Fruit fly (Drosophila melanogaster) whole organism, embryonic: ENCODE data around the gene cry.

Experiments
- Abd-B ChIP-seq: fragments of 200-800 bp; sonication (Bioruptor generic); optimal IDR thresholded peaks from 2 replicates; lab custom pipeline; 2018; ENCODE audit warnings: missing biosample characterization, mild to moderate bottlenecking, missing genetic modification characterization, moderate library complexity
- Awh ChIP-seq: fragments of 200-800 bp; sonication (Bioruptor generic); IDR thresholded peaks from 2 replicates; pipeline ENCODE4, ENCODE4 v1.3.6; 2022; ENCODE audit warnings: missing biosample characterization, missing genetic modification characterization
- CG10147 ChIP-seq: fragments of 200-800 bp; sonication (Bioruptor generic); optimal IDR thresholded peaks from 2 replicates; lab custom pipeline; 2019; ENCODE audit warnings: missing biosample characterization, mild to moderate bottlenecking, missing genetic modification characterization, moderate library complexity
- CG10209 ChIP-seq: fragments of 200-800 bp; sonication (Bioruptor generic); optimal IDR thresholded peaks from 3 replicates; lab custom pipeline; 2017; ENCODE audit warnings: missing biosample characterization, mild to moderate bottlenecking, missing genetic modification characterization, missing genetic modification reagents
- CG10654 ChIP-seq: fragments of 200-800 bp; sonication (Bioruptor generic); optimal IDR thresholded peaks from 2 replicates; lab custom pipeline; 2016; ENCODE audit warnings: missing biosample characterization, missing genetic modification characterization
- CG1233 ChIP-seq: fragments of 200-800 bp; sonication (Bioruptor generic); optimal IDR thresholded peaks from 4 replicates; lab custom pipeline; 2018; ENCODE audit warnings: missing biosample characterization, mild to moderate bottlenecking, missing genetic modification characterization
- CG12391 ChIP-seq: fragments of 200-800 bp; sonication (Bioruptor generic); optimal IDR thresholded peaks from 3 replicates; lab custom pipeline; 2018; ENCODE audit warnings: missing biosample characterization, mild to moderate bottlenecking, missing genetic modification characterization, moderate library complexity
- CG13424 ChIP-seq: fragments of 200-800 bp; sonication (Bioruptor generic); optimal IDR thresholded peaks from 2 replicates; lab custom pipeline; 2019; ENCODE audit warnings: missing biosample characterization, mild to moderate bottlenecking, missing genetic modification characterization, moderate library complexity
- CG14014 ChIP-seq: fragments of 200-800 bp; sonication (Bioruptor generic); IDR thresholded peaks from 2 replicates; pipeline ENCODE4 v1.3.6; 2022; ENCODE audit warnings: missing biosample characterization, missing genetic modification characterization
- CG14441 ChIP-seq: fragments of 200-800 bp; sonication (Bioruptor generic); IDR thresholded peaks from 2 replicates; pipeline ENCODE4 v1.3.6; 2022; ENCODE audit warnings: missing biosample characterization, missing genetic modification characterization
- CG14860 ChIP-seq: fragments of 200-800 bp; sonication (Bioruptor generic); IDR thresholded peaks from 3 replicates; pipeline ENCODE4 v1.3.6; 2022; ENCODE audit warnings: missing biosample characterization, missing genetic modification characterization; ENCODE audit not compliant: partially characterized antibody
- CG15011 ChIP-seq: fragments of 200-800 bp; sonication (Bioruptor generic); optimal IDR thresholded peaks from 3 replicates; lab custom pipeline; 2018; ENCODE audit warnings: missing biosample characterization, mild to moderate bottlenecking, missing genetic modification characterization
- CG15269 ChIP-seq: fragments of 200-800 bp; sonication (Bioruptor generic); optimal IDR thresholded peaks from 2 replicates; lab custom pipeline; 2018; ENCODE audit warnings: missing biosample characterization, mild to moderate bottlenecking, missing genetic modification characterization, moderate library complexity
- CG1529 ChIP-seq: fragments of 200-800 bp; sonication (Bioruptor generic); optimal IDR thresholded peaks from 3 replicates; lab custom pipeline; 2018; ENCODE audit warnings: missing biosample characterization, missing genetic modification characterization
- CG18599 ChIP-seq: fragments of 200-800 bp; sonication (Bioruptor generic); optimal IDR thresholded peaks from 3 replicates; lab custom pipeline; 2017; ENCODE audit warnings: missing biosample characterization, missing genetic modification characterization, mild to moderate bottlenecking, moderate library complexity, missing genetic modification reagents
- CG18619 ChIP-seq: fragments of 200-800 bp; sonication (Bioruptor generic); optimal IDR thresholded peaks from 3 replicates; lab custom pipeline; 2017; ENCODE audit warnings: missing biosample characterization, mild to moderate bottlenecking, missing genetic modification characterization
- CG18764 ChIP-seq: fragments of 200-800 bp; sonication (Bioruptor generic); optimal IDR thresholded peaks from 3 replicates; lab custom pipeline; 2016; ENCODE audit warnings: missing biosample characterization, missing genetic modification characterization
- CG30431 ChIP-seq: fragments of 200-800 bp; sonication (Bioruptor generic); optimal IDR thresholded peaks from 2 replicates; lab custom pipeline; 2017; ENCODE audit warnings: missing biosample characterization, missing genetic modification characterization
- CG3281 ChIP-seq: fragments of 200-800 bp; sonication (Bioruptor generic); optimal IDR thresholded peaks from 3 replicates; lab custom pipeline; 2017; ENCODE audit warnings: missing biosample characterization, mild to moderate bottlenecking, missing genetic modification characterization
- CG4360 ChIP-seq: fragments of 200-800 bp; sonication (Bioruptor generic); IDR thresholded peaks from 2 replicates; pipeline ENCODE4 v1.3.6; 2022; ENCODE audit warnings: missing biosample characterization, missing genetic modification characterization
- CG4820 ChIP-seq: fragments of 200-800 bp; sonication (Bioruptor generic); optimal IDR thresholded peaks from 3 replicates; lab custom pipeline; 2016; ENCODE audit warnings: missing biosample characterization, missing genetic modification characterization
- CG5245 ChIP-seq: fragments of 200-800 bp; sonication (Bioruptor generic); optimal IDR thresholded peaks from 3 replicates; lab custom pipeline; 2016; ENCODE audit warnings: missing biosample characterization, missing genetic modification characterization
- CG8359 ChIP-seq: fragments of 200-800 bp; sonication (Bioruptor generic); optimal IDR thresholded peaks from 2 replicates; lab custom pipeline; 2017; ENCODE audit warnings: missing biosample characterization, mild to moderate bottlenecking, missing genetic modification characterization, borderline replicate concordance
- CHES-1-like ChIP-seq: fragments of 200-800 bp; sonication (Bioruptor generic); optimal IDR thresholded peaks from 2 replicates; lab custom pipeline; 2016; ENCODE audit warnings: missing biosample characterization, missing genetic modification characterization
- D19A ChIP-seq: fragments of 200-800 bp; optimal IDR thresholded peaks from 3 replicates; lab custom pipeline; 2019; ENCODE audit warnings: missing biosample characterization, mild to moderate bottlenecking, missing genetic modification characterization, moderate library complexity
- Deaf1 ChIP-seq: fragments of 200-800 bp; optimal IDR thresholded peaks from 3 replicates; lab custom pipeline; 2019; ENCODE audit warnings: missing biosample characterization, mild to moderate bottlenecking, missing genetic modification characterization, moderate library complexity
- Eip74EF ChIP-seq, 2 experiments: fragments of 200-800 bp in 1 of 2; fragments of >200 bp in 1 of 2; sonication (Bioruptor generic) in 1 of 2; optimal IDR thresholded peaks; 2 replicates each; lab custom pipeline; 2017 to 2019; ENCODE audit warnings: missing biosample characterization in 2 of 2, missing genetic modification characterization in 2 of 2, mild to moderate bottlenecking in 1 of 2, moderate library complexity in 1 of 2
- GATAe ChIP-seq: fragments of 200-800 bp; sonication (Bioruptor generic); conservative IDR thresholded peaks from 2 replicates; pipeline ENCODE4 v1.3.6; 2022; ENCODE audit warnings: missing biosample characterization, missing genetic modification characterization
- H15 ChIP-seq: fragments of 200-800 bp; sonication (Bioruptor generic); IDR thresholded peaks from 3 replicates; pipeline ENCODE4 v1.3.6; 2022; ENCODE audit warnings: missing biosample characterization, missing genetic modification characterization
- HLH3B ChIP-seq: fragments of 200-800 bp; sonication (Bioruptor generic); IDR thresholded peaks from 2 replicates; pipeline ENCODE4 v1.3.6; 2022; ENCODE audit warnings: missing biosample characterization, missing genetic modification characterization
- Hr3 ChIP-seq: fragments of 200-800 bp; sonication (Bioruptor generic); optimal IDR thresholded peaks from 3 replicates; lab custom pipeline; 2016; ENCODE audit warnings: missing biosample characterization, missing genetic modification characterization
- Lim3 ChIP-seq: fragments of 200-800 bp; sonication (Bioruptor generic); IDR thresholded peaks from 2 replicates; pipeline ENCODE4 v1.3.6; 2022; ENCODE audit warnings: missing biosample characterization, missing genetic modification characterization
- MESR4 ChIP-seq: fragments of 200-800 bp; sonication (Bioruptor generic); optimal IDR thresholded peaks from 2 replicates; lab custom pipeline; 2018; ENCODE audit warnings: missing biosample characterization, mild to moderate bottlenecking, missing genetic modification characterization, moderate library complexity
- Max ChIP-seq: fragments of 200-800 bp; sonication (Bioruptor generic); optimal IDR thresholded peaks from 2 replicates; lab custom pipeline; 2016; ENCODE audit warnings: missing biosample characterization, mild to moderate bottlenecking, missing genetic modification characterization
- NC2α ChIP-seq: fragments of 200-800 bp; sonication (Bioruptor generic); optimal IDR thresholded peaks from 2 replicates; lab custom pipeline; 2016; ENCODE audit warnings: missing biosample characterization, missing genetic modification characterization
- Nf-YB ChIP-seq: fragments of 200-800 bp; sonication (Bioruptor generic); optimal IDR thresholded peaks from 3 replicates; lab custom pipeline; 2019; ENCODE audit warnings: missing biosample characterization, mild to moderate bottlenecking, missing genetic modification characterization, moderate library complexity
- Spps ChIP-seq: fragments of 200-800 bp; sonication (Bioruptor generic); optimal IDR thresholded peaks from 2 replicates; lab custom pipeline; 2018; ENCODE audit warnings: missing biosample characterization, mild to moderate bottlenecking, missing genetic modification characterization
- TFAM ChIP-seq: fragments of 200-800 bp; sonication (Bioruptor generic); optimal IDR thresholded peaks from 2 replicates; lab custom pipeline; 2017; ENCODE audit warnings: missing biosample characterization, missing genetic modification characterization, inconsistent platforms
- chn ChIP-seq: fragments of 200-800 bp; sonication (Bioruptor generic); optimal IDR thresholded peaks from 2 replicates; lab custom pipeline; 2016; ENCODE audit warnings: missing biosample characterization, missing genetic modification characterization
- cwo ChIP-seq: fragments of 200-800 bp; sonication (Bioruptor generic); optimal IDR thresholded peaks from 3 replicates; lab custom pipeline; 2017; ENCODE audit warnings: missing biosample characterization, missing genetic modification characterization, mild to moderate bottlenecking, moderate library complexity, missing genetic modification reagents
- fd96Cb ChIP-seq: fragments of 200-800 bp; sonication (Bioruptor generic); optimal IDR thresholded peaks from 2 replicates; lab custom pipeline; 2018; ENCODE audit warnings: missing biosample characterization, mild to moderate bottlenecking, missing genetic modification characterization, moderate library complexity
- gce ChIP-seq: fragments of 200-800 bp; sonication (Bioruptor generic); IDR thresholded peaks from 3 replicates; pipeline ENCODE4 v1.3.6; 2022; ENCODE audit warnings: missing biosample characterization, missing genetic modification characterization
- grn ChIP-seq: fragments of 200-800 bp; sonication (Bioruptor generic); optimal IDR thresholded peaks from 3 replicates; lab custom pipeline; 2017; ENCODE audit warnings: missing biosample characterization, missing genetic modification characterization
- lab ChIP-seq: fragments of 200-800 bp; sonication (Bioruptor generic); optimal IDR thresholded peaks from 3 replicates; lab custom pipeline; 2017; ENCODE audit warnings: missing biosample characterization, missing genetic modification characterization, mild to moderate bottlenecking, moderate library complexity, missing genetic modification reagents
- phol ChIP-seq: fragments of 200-800 bp; sonication (Bioruptor generic); optimal IDR thresholded peaks from 3 replicates; lab custom pipeline; 2018; ENCODE audit warnings: missing biosample characterization, mild to moderate bottlenecking, missing genetic modification characterization, moderate library complexity
- repo ChIP-seq: fragments of 200-800 bp; sonication (Bioruptor generic); optimal IDR thresholded peaks from 2 replicates; lab custom pipeline; 2016; ENCODE audit warnings: missing biosample characterization, missing genetic modification characterization
- row ChIP-seq: fragments of 200-800 bp; sonication (Bioruptor generic); IDR thresholded peaks from 3 replicates; pipeline ENCODE4 v1.3.6; 2022; ENCODE audit warnings: missing biosample characterization, missing genetic modification characterization
- tap ChIP-seq: fragments of 200-800 bp; optimal IDR thresholded peaks from 3 replicates; lab custom pipeline; 2019; ENCODE audit warnings: missing biosample characterization, mild to moderate bottlenecking, missing genetic modification characterization, moderate library complexity
- trem ChIP-seq: fragments of 200-800 bp; optimal IDR thresholded peaks from 3 replicates; lab custom pipeline; 2019; ENCODE audit warnings: missing biosample characterization, mild to moderate bottlenecking, missing genetic modification characterization, moderate library complexity
- vnd ChIP-seq: fragments of 200-800 bp; sonication (Bioruptor generic); IDR thresholded peaks from 3 replicates; pipeline ENCODE4 v1.3.6; 2022; ENCODE audit warnings: missing biosample characterization, missing genetic modification characterization; ENCODE audit not compliant: partially characterized antibody

The cry gene

DNA sequence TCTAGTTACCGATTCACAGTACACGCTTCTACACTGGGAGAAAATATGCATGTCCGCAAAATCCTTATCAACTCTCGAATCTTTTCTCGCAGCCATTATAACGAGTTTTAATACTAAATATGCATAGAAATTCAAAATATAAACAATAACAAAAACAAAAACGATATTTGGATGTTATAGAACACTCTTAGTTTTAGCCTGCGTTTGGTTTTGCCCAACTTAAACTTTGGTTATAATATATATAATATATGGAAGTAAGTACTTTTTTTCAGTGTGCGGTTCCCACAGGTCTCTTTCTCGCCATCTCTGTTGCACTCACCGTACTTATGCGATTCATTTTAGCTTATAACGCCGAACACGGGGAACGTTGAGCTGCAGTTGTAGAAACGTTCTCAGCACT lies at the start of gene cry (continued):
- peak; percentile 32 for TF ChIP-seq CG18599 (GFP tag; lab: Kevin White, UChicago)
- TF ChIP-seq Hr3 (GFP tag; lab: Kevin White, UChicago) = peak; percentile 62
- TF ChIP-seq tap = peak; percentile 13
- TF ChIP-seq GATAe (GFP tag; lab: Robert Waterston, UW) = no peak
- TF ChIP-seq CG18619 = peak; percentile 42
- TF ChIP-seq CG12391 (tag; lab: Kevin White, UChicago) = peak; percentile 67
- TF ChIP-seq cwo (GFP tag; lab: Kevin White, UChicago) = peak; percentile 4
- no peak for TF ChIP-seq NC2α (GFP tag; lab: Kevin White, UChicago)
- TF ChIP-seq CG10209 (GFP tag; lab: Kevin White, UChicago) = peak; percentile 55
- TF ChIP-seq Deaf1 (tag; lab: Kevin White, UChicago) = no peak
- TF ChIP-seq D19A (tag; lab: Kevin White, UChicago) = peak; percentile 62
- peak; percentile 41 for TF ChIP-seq CG4820 (GFP tag; lab: Kevin White, UChicago)
- TF ChIP-seq vnd (GFP tag; lab: Robert Waterston, UW) = no peak
- TF ChIP-seq H15 (GFP tag; lab: Robert Waterston, UW) = no peak
- TF ChIP-seq Abd-B (GFP tag; lab: Kevin White, UChicago) = peak; percentile 66
- peak; percentile 28 for TF ChIP-seq CG18764 (GFP tag; lab: Kevin White, UChicago)
- peak; percentile 22 for TF ChIP-seq CG3281 (GFP tag; lab: Kevin White, UChicago)
- peak; percentile 56 for TF ChIP-seq lab (GFP tag; lab: Kevin White, UChicago)
- no peak for TF ChIP-seq HLH3B (GFP tag; lab: Robert Waterston, UW)
- peak; percentile 16 for TF ChIP-seq CG5245 (GFP tag; lab: Kevin White, UChicago)
- peak; percentile 51 for TF ChIP-seq CG15269 (tag; lab: Kevin White, UChicago)
- TF ChIP-seq trem (tag; lab: Kevin White, UChicago) = peak; percentile 63
- TF ChIP-seq gce (GFP tag; lab: Robert Waterston, UW) = no peak
- peak; percentile 2 for TF ChIP-seq CG8359 (GFP tag; lab: Kevin White, UChicago)
- TF ChIP-seq CG10654 (GFP tag; lab: Kevin White, UChicago) = peak; percentile 2
- no peak for TF ChIP-seq repo (GFP tag; lab: Kevin White, UChicago)
- 0 out of 2 replicates have a peak, but pooled peaks have one; percentile 6 for TF ChIP-seq Awh (GFP tag; lab: Robert Waterston, UW)
- TF ChIP-seq CG1233 (GFP tag; lab: Kevin White, UChicago) = peak; percentile 38
- no peak for TF ChIP-seq CG15011 (GFP tag; lab: Kevin White, UChicago)
- no peak for TF ChIP-seq grn
- no peak for TF ChIP-seq Lim3
- no peak for TF ChIP-seq CG14860 (GFP tag; lab: Robert Waterston, UW)
- TF ChIP-seq CG30431 (GFP tag; lab: Kevin White, UChicago) = peak; percentile 31
- no peak for TF ChIP-seq CG14014 (GFP tag; lab: Robert Waterston, UW)
- no peak for TF ChIP-seq TFAM
- no peak for TF ChIP-seq CG14441 (GFP tag; lab: Robert Waterston, UW)
- TF ChIP-seq fd96Cb (tag; lab: Kevin White, UChicago) = peak; percentile 82
- TF ChIP-seq MESR4 (GFP tag; lab: Kevin White, UChicago) = no peak
- TF ChIP-seq Nf-YB (GFP tag; lab: Kevin White, UChicago) = peak; percentile 3
- TF ChIP-seq CG4360 (GFP tag; lab: Robert Waterston, UW) = no peak
- peak; percentile 43 for TF ChIP-seq row
- peak; percentile 39 for TF ChIP-seq Max (GFP tag; lab: Kevin White, UChicago)
- TF ChIP-seq CG1529 (GFP tag; lab: Kevin White, UChicago) = peak; percentile 57
- peak; percentile 85 for TF ChIP-seq phol
- TF ChIP-seq CG13424 (tag; lab: Kevin White, UChicago) = peak; percentile 68
- no peak for TF ChIP-seq CG10147 (GFP tag; lab: Kevin White, UChicago)
- TF ChIP-seq CHES-1-like (GFP tag; lab: Kevin White, UChicago) = no peak
- no peak for TF ChIP-seq Eip74EF (GFP tag; optimal IDR thresholded peaks at IDR 0.05; lab: Kevin White, UChicago)
- peak; percentile 22 for TF ChIP-seq Spps (tag; lab: Kevin White, UChicago)
- peak; percentile 17 for TF ChIP-seq chn (GFP tag; lab: Kevin White, UChicago)
